Worm (Caenorhabditis elegans): ENCODE results near the gene amt-3.

Gene amt-3

ce11 chrII:8369059-8369458, at the start of gene amt-3:
amt-3 (minus strand) TSS chrII:8369159.
- TF ChIP-seq ets-7 (tag; optimal IDR thresholded peaks at IDR 0.05) (no peak), aly-1 (tag; optimal IDR thresholded peaks at IDR 0.05) (no peak)

ce11 chrII:8417059-8417668, 48.2 kb upstream of the amt-3 start, which contains the start of gene fdgt-2:
fdgt-2 (plus strand) TSS chrII:8417618.
- TF ChIP-seq hnd-1 (tag; optimal IDR thresholded peaks at IDR 0.05), result no peak
- no peak for TF ChIP-seq hmg-4 (GFP tag; optimal IDR thresholded peaks at IDR 0.05)
- no peak for TF ChIP-seq ceh-36 (tag; optimal IDR thresholded peaks at IDR 0.05)
- TF ChIP-seq F13C5.2 (tag; optimal IDR thresholded peaks at IDR 0.05), result no peak
- no peak for TF ChIP-seq ets-7 (tag; optimal IDR thresholded peaks at IDR 0.05)
- TF ChIP-seq ama-1 (optimal IDR thresholded peaks at IDR 0.05), result no peak
- TF ChIP-seq aly-1 (tag; optimal IDR thresholded peaks at IDR 0.05), result no peak
- no peak for TF ChIP-seq pes-1 (GFP tag; IDR thresholded peaks at IDR 0.05)
- TF ChIP-seq hmbx-1 (tag; optimal IDR thresholded peaks at IDR 0.05), result no peak
- no peak for TF ChIP-seq tra-4 (tag; optimal IDR thresholded peaks at IDR 0.05)
- TF ChIP-seq flt-1 (GFP tag; IDR thresholded peaks at IDR 0.05), result no peak
- no peak for TF ChIP-seq tbx-37 (GFP tag; conservative IDR thresholded peaks at IDR 0.05)
- no peak for TF ChIP-seq ceh-13 (GFP tag; optimal IDR thresholded peaks at IDR 0.05)
- TF ChIP-seq tbx-11 (GFP tag; IDR thresholded peaks at IDR 0.05), result no peak
- no peak for TF ChIP-seq scrt-1 (GFP tag; IDR thresholded peaks at IDR 0.05)
- TF ChIP-seq sea-1 (GFP tag; conservative IDR thresholded peaks at IDR 0.05), result no peak
- no peak for TF ChIP-seq B0310.2 (tag; optimal IDR thresholded peaks at IDR 0.05)

- TF ChIP-seq hmg-4 (GFP tag; optimal IDR thresholded peaks at IDR 0.05) (peak; percentile 21), F13C5.2 (tag; optimal IDR thresholded peaks at IDR 0.05) (no peak)
Measured at ce11 chrII:8415462-8416037, 46.6 kb upstream of the amt-3 start.

ce11 chrII:8415035-8415434, 46.1 kb upstream of the amt-3 start:
- no peak for TF ChIP-seq hmg-4 (GFP tag; optimal IDR thresholded peaks at IDR 0.05)

ce11 chrII:8412935-8413334, 44.0 kb upstream of the amt-3 start:
- TF ChIP-seq hmbx-1 (tag; optimal IDR thresholded peaks at IDR 0.05) (no peak), ceh-13 (GFP tag; optimal IDR thresholded peaks at IDR 0.05) (no peak), sea-1 (GFP tag; conservative IDR thresholded peaks at IDR 0.05) (no peak), B0310.2 (tag; optimal IDR thresholded peaks at IDR 0.05) (no peak), ceh-36 (tag; optimal IDR thresholded peaks at IDR 0.05) (no peak), tbx-37 (GFP tag; conservative IDR thresholded peaks at IDR 0.05) (no peak), scrt-1 (GFP tag; IDR thresholded peaks at IDR 0.05) (no peak), F13C5.2 (tag; optimal IDR thresholded peaks at IDR 0.05) (no peak), hmg-4 (GFP tag; optimal IDR thresholded peaks at IDR 0.05) (no peak), ama-1 (optimal IDR thresholded peaks at IDR 0.05) (no peak), tbx-11 (GFP tag; IDR thresholded peaks at IDR 0.05) (no peak), ets-7 (tag; optimal IDR thresholded peaks at IDR 0.05) (no peak), hnd-1 (tag; optimal IDR thresholded peaks at IDR 0.05) (no peak), flt-1 (GFP tag; IDR thresholded peaks at IDR 0.05) (no peak)

ce11 chrII:8412061-8412721, 43.2 kb upstream of the amt-3 start, which contains the start of gene efl-3:
efl-3 (plus strand) TSS chrII:8412671.
- TF ChIP-seq aly-1 (tag; optimal IDR thresholded peaks at IDR 0.05), result peak; percentile 43
- TF ChIP-seq scrt-1 (GFP tag; IDR thresholded peaks at IDR 0.05), result 0 out of 2 replicates have a peak, but pooled peaks have one; percentile 58
- TF ChIP-seq tbx-37 (GFP tag; conservative IDR thresholded peaks at IDR 0.05), result no peak
- TF ChIP-seq hnd-1 (tag; optimal IDR thresholded peaks at IDR 0.05), result no peak
- no peak for TF ChIP-seq F13C5.2 (tag; optimal IDR thresholded peaks at IDR 0.05)
- peak; percentile 63 for TF ChIP-seq hmg-4 (GFP tag; optimal IDR thresholded peaks at IDR 0.05)
- peak; percentile 21 for TF ChIP-seq ceh-36 (tag; optimal IDR thresholded peaks at IDR 0.05)
- no peak for TF ChIP-seq sea-1 (GFP tag; conservative IDR thresholded peaks at IDR 0.05)
- no peak for TF ChIP-seq pes-1 (GFP tag; IDR thresholded peaks at IDR 0.05)

- TF ChIP-seq tbx-11 (GFP tag; IDR thresholded peaks at IDR 0.05) (no peak), tbx-37 (GFP tag; conservative IDR thresholded peaks at IDR 0.05) (no peak), aly-1 (tag; optimal IDR thresholded peaks at IDR 0.05) (no peak), hmg-4 (GFP tag; optimal IDR thresholded peaks at IDR 0.05) (no peak), ceh-36 (tag; optimal IDR thresholded peaks at IDR 0.05) (no peak), F13C5.2 (tag; optimal IDR thresholded peaks at IDR 0.05) (no peak), scrt-1 (GFP tag; IDR thresholded peaks at IDR 0.05) (no peak)
Measured at ce11 chrII:8411002-8411401, 42.0 kb upstream of the amt-3 start.

- TF ChIP-seq hmbx-1 (tag; optimal IDR thresholded peaks at IDR 0.05), result no peak
- no peak for TF ChIP-seq tbx-11 (GFP tag; IDR thresholded peaks at IDR 0.05)
- TF ChIP-seq F13C5.2 (tag; optimal IDR thresholded peaks at IDR 0.05), result no peak
- TF ChIP-seq aly-1 (tag; optimal IDR thresholded peaks at IDR 0.05), result no peak
- TF ChIP-seq sea-1 (GFP tag; conservative IDR thresholded peaks at IDR 0.05), result no peak
- no peak for TF ChIP-seq flt-1 (GFP tag; IDR thresholded peaks at IDR 0.05)
- TF ChIP-seq hmg-4 (GFP tag; optimal IDR thresholded peaks at IDR 0.05), result no peak
- no peak for TF ChIP-seq pes-1 (GFP tag; IDR thresholded peaks at IDR 0.05)
- no peak for TF ChIP-seq scrt-1 (GFP tag; IDR thresholded peaks at IDR 0.05)
- no peak for TF ChIP-seq ceh-13 (GFP tag; optimal IDR thresholded peaks at IDR 0.05)
- TF ChIP-seq B0310.2 (tag; optimal IDR thresholded peaks at IDR 0.05), result no peak
- TF ChIP-seq tra-4 (tag; optimal IDR thresholded peaks at IDR 0.05), result no peak
- no peak for TF ChIP-seq ets-7 (tag; optimal IDR thresholded peaks at IDR 0.05)
Measured at ce11 chrII:8409538-8409937, 40.6 kb upstream of the amt-3 start.

Data from whole organism, early embryonic.